Worm (Caenorhabditis elegans): Measurements from ENCODE around the gene unc-129.

unc-129 gene

ce11 chrIV:9001184-9001583, 4.0 kb downstream of the unc-129 start:
- TF ChIP-seq tra-4 (tag; optimal IDR thresholded peaks at IDR 0.05) (no peak), pes-1 (GFP tag; IDR thresholded peaks at IDR 0.05) (no peak), hnd-1 (tag; optimal IDR thresholded peaks at IDR 0.05) (no peak), hmg-4 (GFP tag; optimal IDR thresholded peaks at IDR 0.05) (no peak), ceh-13 (GFP tag; optimal IDR thresholded peaks at IDR 0.05) (no peak), tbx-37 (GFP tag; conservative IDR thresholded peaks at IDR 0.05) (no peak), ceh-36 (tag; optimal IDR thresholded peaks at IDR 0.05) (no peak), scrt-1 (GFP tag; IDR thresholded peaks at IDR 0.05) (no peak), aly-1 (tag; optimal IDR thresholded peaks at IDR 0.05) (no peak), F13C5.2 (tag; optimal IDR thresholded peaks at IDR 0.05) (no peak), tbx-11 (GFP tag; IDR thresholded peaks at IDR 0.05) (no peak), hmbx-1 (tag; optimal IDR thresholded peaks at IDR 0.05) (no peak)

- TF ChIP-seq tra-4 (tag; optimal IDR thresholded peaks at IDR 0.05) = no peak
- TF ChIP-seq ceh-36 (tag; optimal IDR thresholded peaks at IDR 0.05) = no peak
- TF ChIP-seq ama-1 (optimal IDR thresholded peaks at IDR 0.05) = no peak
- no peak for TF ChIP-seq aly-1 (tag; optimal IDR thresholded peaks at IDR 0.05)
- no peak for TF ChIP-seq F13C5.2 (tag; optimal IDR thresholded peaks at IDR 0.05)
- no peak for TF ChIP-seq hmbx-1 (tag; optimal IDR thresholded peaks at IDR 0.05)
- TF ChIP-seq tbx-37 (GFP tag; conservative IDR thresholded peaks at IDR 0.05) = no peak
- TF ChIP-seq tbx-11 (GFP tag; IDR thresholded peaks at IDR 0.05) = no peak
- TF ChIP-seq B0310.2 (tag; optimal IDR thresholded peaks at IDR 0.05) = no peak
- no peak for TF ChIP-seq pes-1 (GFP tag; IDR thresholded peaks at IDR 0.05)
- no peak for TF ChIP-seq hnd-1 (tag; optimal IDR thresholded peaks at IDR 0.05)
- TF ChIP-seq hmg-4 (GFP tag; optimal IDR thresholded peaks at IDR 0.05) = no peak
- TF ChIP-seq ets-7 (tag; optimal IDR thresholded peaks at IDR 0.05) = no peak
- TF ChIP-seq ceh-13 (GFP tag; optimal IDR thresholded peaks at IDR 0.05) = no peak
- TF ChIP-seq sea-1 (GFP tag; conservative IDR thresholded peaks at IDR 0.05) = no peak
Observed at ce11 chrIV:9000664-9001063, 4.5 kb downstream of the unc-129 start.

- no peak for TF ChIP-seq aly-1 (tag; optimal IDR thresholded peaks at IDR 0.05)
- TF ChIP-seq sea-1 (GFP tag; conservative IDR thresholded peaks at IDR 0.05) = no peak
- no peak for TF ChIP-seq pes-1 (GFP tag; IDR thresholded peaks at IDR 0.05)
- TF ChIP-seq hnd-1 (tag; optimal IDR thresholded peaks at IDR 0.05) = no peak
- TF ChIP-seq tbx-37 (GFP tag; conservative IDR thresholded peaks at IDR 0.05) = no peak
- no peak for TF ChIP-seq hmbx-1 (tag; optimal IDR thresholded peaks at IDR 0.05)
- TF ChIP-seq ama-1 (optimal IDR thresholded peaks at IDR 0.05) = no peak
- no peak for TF ChIP-seq flt-1 (GFP tag; IDR thresholded peaks at IDR 0.05)
- TF ChIP-seq tra-4 (tag; optimal IDR thresholded peaks at IDR 0.05) = no peak
- no peak for TF ChIP-seq ets-7 (tag; optimal IDR thresholded peaks at IDR 0.05)
- TF ChIP-seq B0310.2 (tag; optimal IDR thresholded peaks at IDR 0.05) = no peak
- TF ChIP-seq tbx-11 (GFP tag; IDR thresholded peaks at IDR 0.05) = no peak
- TF ChIP-seq ceh-13 (GFP tag; optimal IDR thresholded peaks at IDR 0.05) = no peak
- TF ChIP-seq F13C5.2 (tag; optimal IDR thresholded peaks at IDR 0.05) = no peak
- no peak for TF ChIP-seq scrt-1 (GFP tag; IDR thresholded peaks at IDR 0.05)
Observed at ce11 chrIV:8994487-8994886, 10.7 kb downstream of the unc-129 start.

- TF ChIP-seq tra-4 (tag; optimal IDR thresholded peaks at IDR 0.05) (no peak), hnd-1 (tag; optimal IDR thresholded peaks at IDR 0.05) (no peak), B0310.2 (tag; optimal IDR thresholded peaks at IDR 0.05) (no peak), flt-1 (GFP tag; IDR thresholded peaks at IDR 0.05) (no peak), tbx-11 (GFP tag; IDR thresholded peaks at IDR 0.05) (no peak), ama-1 (optimal IDR thresholded peaks at IDR 0.05) (no peak), hmg-4 (GFP tag; optimal IDR thresholded peaks at IDR 0.05) (no peak), ceh-36 (tag; optimal IDR thresholded peaks at IDR 0.05) (no peak), hmbx-1 (tag; optimal IDR thresholded peaks at IDR 0.05) (no peak), tbx-37 (GFP tag; conservative IDR thresholded peaks at IDR 0.05) (no peak), ceh-13 (GFP tag; optimal IDR thresholded peaks at IDR 0.05) (no peak)
Observed at ce11 chrIV:8992786-8993185, 12.4 kb downstream of the unc-129 start, which contains the start of gene mltn-12. Gene mltn-12 (plus strand): TSS chrIV:8993086.

- TF ChIP-seq hnd-1 (tag; optimal IDR thresholded peaks at IDR 0.05) (no peak), hmg-4 (GFP tag; optimal IDR thresholded peaks at IDR 0.05) (no peak)
Observed at ce11 chrIV:8986761-8987316, 18.4 kb downstream of the unc-129 start, which contains the start of gene bre-1. Gene bre-1 (plus strand): TSS chrIV:8987266.

- TF ChIP-seq tbx-37 (GFP tag; conservative IDR thresholded peaks at IDR 0.05) (no peak), scrt-1 (GFP tag; IDR thresholded peaks at IDR 0.05) (no peak), sea-1 (GFP tag; conservative IDR thresholded peaks at IDR 0.05) (no peak), hmg-4 (GFP tag; optimal IDR thresholded peaks at IDR 0.05) (no peak), B0310.2 (tag; optimal IDR thresholded peaks at IDR 0.05) (no peak), hnd-1 (tag; optimal IDR thresholded peaks at IDR 0.05) (no peak), F13C5.2 (tag; optimal IDR thresholded peaks at IDR 0.05) (no peak), ets-7 (tag; optimal IDR thresholded peaks at IDR 0.05) (no peak)
Observed at ce11 chrIV:8984566-8984965, 20.6 kb downstream of the unc-129 start, which contains the start of gene nstp-1. Gene nstp-1 (plus strand): TSS chrIV:8984866.

ce11 chrIV:8979695-8980094, 25.5 kb downstream of the unc-129 start, which contains the start of gene col-119:
Gene col-119 (minus strand): TSS chrIV:8979795.
- TF ChIP-seq aly-1 (tag; optimal IDR thresholded peaks at IDR 0.05) = no peak
- TF ChIP-seq tra-4 (tag; optimal IDR thresholded peaks at IDR 0.05) = no peak
- TF ChIP-seq ceh-13 (GFP tag; optimal IDR thresholded peaks at IDR 0.05) = no peak
- TF ChIP-seq scrt-1 (GFP tag; IDR thresholded peaks at IDR 0.05) = no peak
- TF ChIP-seq tbx-11 (GFP tag; IDR thresholded peaks at IDR 0.05) = no peak
- TF ChIP-seq F13C5.2 (tag; optimal IDR thresholded peaks at IDR 0.05) = no peak
- TF ChIP-seq tbx-37 (GFP tag; conservative IDR thresholded peaks at IDR 0.05) = no peak
- TF ChIP-seq hmg-4 (GFP tag; optimal IDR thresholded peaks at IDR 0.05) = no peak
- no peak for TF ChIP-seq pes-1 (GFP tag; IDR thresholded peaks at IDR 0.05)
- no peak for TF ChIP-seq ceh-36 (tag; optimal IDR thresholded peaks at IDR 0.05)
- TF ChIP-seq hmbx-1 (tag; optimal IDR thresholded peaks at IDR 0.05) = no peak
- TF ChIP-seq hnd-1 (tag; optimal IDR thresholded peaks at IDR 0.05) = no peak
- no peak for TF ChIP-seq sea-1 (GFP tag; conservative IDR thresholded peaks at IDR 0.05)
- TF ChIP-seq ets-7 (tag; optimal IDR thresholded peaks at IDR 0.05) = no peak
- no peak for TF ChIP-seq flt-1 (GFP tag; IDR thresholded peaks at IDR 0.05)

Data from whole organism, early embryonic.